Worm (Caenorhabditis elegans) whole organism, L1 larva: Measurements from ENCODE around the gene nep-11.

Source experiments
- C16A3.4 ChIP-seq: fragments of 150-350 bp; optimal IDR thresholded peaks from 2 replicates; lab custom pipeline; 2014; ENCODE audit warnings: missing biosample characterization, missing genetic modification characterization
- F16B12.6 ChIP-seq: fragments of 150-350 bp; optimal IDR thresholded peaks from 2 replicates; lab custom pipeline; 2014; ENCODE audit warnings: missing biosample characterization, missing genetic modification characterization
- Y116A8C.19 ChIP-seq: sonication (generic microtip); optimal IDR thresholded peaks from 2 replicates; lab custom pipeline; 2016; ENCODE audit warnings: missing compliant biosample characterization, missing genetic modification characterization, borderline replicate concordance
- ama-1 ChIP-seq: fragments of 150-350 bp; optimal IDR thresholded peaks from 2 replicates; lab custom pipeline; 2014
- ceh-82 ChIP-seq, 3 experiments: fragments of 150-350 bp in 1 of 3; sonication (generic microtip) in 2 of 3; optimal IDR thresholded peaks; 2 replicates each; lab custom pipeline; 2014 to 2017; ENCODE audit warnings: missing biosample characterization in 3 of 3, missing genetic modification characterization in 3 of 3
- ceh-88 ChIP-seq: fragments of 200-800 bp; sonication (Bioruptor generic); IDR thresholded peaks from 2 replicates; pipeline ENCODE4 v1.3.6; 2022; ENCODE audit warnings: missing genetic modification characterization, missing compliant biosample characterization
- ceh-90 ChIP-seq: sonication (generic microtip); optimal IDR thresholded peaks from 2 replicates; lab custom pipeline; 2016; ENCODE audit warnings: missing genetic modification characterization, missing compliant biosample characterization
- dsc-1 ChIP-seq: sonication (generic microtip); optimal IDR thresholded peaks from 2 replicates; lab custom pipeline; 2016; ENCODE audit warnings: mild to moderate bottlenecking, missing genetic modification characterization, missing compliant biosample characterization
- efl-1 ChIP-seq, 4 experiments: fragments of 150-350 bp; optimal IDR thresholded peaks in 3 of 4; peaks in 1 of 4; 1 replicate in 1 of 4; 2 replicates in 3 of 4; lab custom pipeline; 2014; ENCODE audit warnings: missing biosample characterization in 2 of 4, missing genetic modification characterization in 2 of 4, missing genetic modification reagents in 2 of 4
- egl-13 ChIP-seq: sonication (generic microtip); optimal IDR thresholded peaks from 2 replicates; lab custom pipeline; 2016; ENCODE audit warnings: missing genotype, missing genetic modification reagents, missing genetic modification characterization, missing compliant biosample characterization
- elt-3 ChIP-seq, 6 experiments: fragments of 150-350 bp in 1 of 6; sonication (generic microtip); optimal IDR thresholded peaks; 2 replicates each; lab custom pipeline; 2017 to 2018; ENCODE audit warnings: missing biosample characterization in 6 of 6, missing genetic modification characterization in 6 of 6, inconsistent platforms in 1 of 6
- ets-5 ChIP-seq: fragments of 200-800 bp; sonication (Bioruptor generic); IDR thresholded peaks from 2 replicates; pipeline ENCODE4 v1.3.6; 2022; ENCODE audit warnings: missing genetic modification characterization, missing compliant biosample characterization
- hlh-17 ChIP-seq: fragments of 200-800 bp; sonication (Bioruptor generic); optimal IDR thresholded peaks from 2 replicates; lab custom pipeline; 2018; ENCODE audit warnings: missing genetic modification characterization, mild to moderate bottlenecking, missing compliant biosample characterization, moderate library complexity, borderline replicate concordance
- hlh-4 ChIP-seq: sonication (generic microtip); optimal IDR thresholded peaks from 2 replicates; lab custom pipeline; 2016; ENCODE audit warnings: mild to moderate bottlenecking, missing genetic modification characterization, missing compliant biosample characterization
- irx-1 ChIP-seq: sonication (generic microtip); optimal IDR thresholded peaks from 2 replicates; lab custom pipeline; 2016; ENCODE audit warnings: missing genetic modification characterization, missing compliant biosample characterization
- lin-35 ChIP-seq, 2 experiments: fragments of 150-350 bp; optimal IDR thresholded peaks; 2 replicates each; lab custom pipeline; 2014; ENCODE audit warnings: missing biosample characterization in 2 of 2, missing genetic modification characterization in 2 of 2, missing genetic modification reagents in 2 of 2
- lin-39 ChIP-seq: fragments of 150-350 bp; optimal IDR thresholded peaks from 2 replicates; lab custom pipeline; 2014; ENCODE audit warnings: missing biosample characterization, missing genetic modification reagents, missing genetic modification characterization
- mdl-1 ChIP-seq, 2 experiments: fragments of 150-350 bp; optimal IDR thresholded peaks; 2 replicates each; lab custom pipeline; 2014 to 2017; ENCODE audit warnings: missing biosample characterization in 2 of 2, missing genetic modification characterization in 2 of 2, inconsistent platforms in 1 of 2
- mef-2 ChIP-seq: fragments of 150-350 bp; optimal IDR thresholded peaks from 2 replicates; lab custom pipeline; 2014; ENCODE audit warnings: missing biosample characterization, missing genetic modification characterization
- mep-1 ChIP-seq: fragments of 150-350 bp; optimal IDR thresholded peaks from 2 replicates; lab custom pipeline; 2014; ENCODE audit warnings: missing biosample characterization, missing genetic modification characterization
- nhr-12 ChIP-seq: sonication (generic microtip); optimal IDR thresholded peaks from 2 replicates; lab custom pipeline; 2017; ENCODE audit warnings: missing biosample characterization, missing genetic modification characterization
- nhr-20 ChIP-seq: sonication (generic microtip); optimal IDR thresholded peaks from 2 replicates; lab custom pipeline; 2016; ENCODE audit warnings: mild to moderate bottlenecking, missing genetic modification characterization, missing compliant biosample characterization
- nhr-237 ChIP-seq: fragments of 150-350 bp; optimal IDR thresholded peaks from 2 replicates; lab custom pipeline; 2014; ENCODE audit warnings: missing biosample characterization, missing genetic modification characterization
- nhr-28 ChIP-seq: fragments of 150-350 bp; optimal IDR thresholded peaks from 2 replicates; lab custom pipeline; 2014; ENCODE audit warnings: missing biosample characterization, missing genetic modification characterization
- nhr-47 ChIP-seq: sonication (generic microtip); optimal IDR thresholded peaks from 2 replicates; lab custom pipeline; 2016; ENCODE audit warnings: mild to moderate bottlenecking, missing genetic modification characterization, moderate library complexity, missing compliant biosample characterization
- nhr-71 ChIP-seq: sonication (generic microtip); optimal IDR thresholded peaks from 2 replicates; lab custom pipeline; 2016; ENCODE audit warnings: mild to moderate bottlenecking, missing genetic modification characterization, moderate library complexity, missing compliant biosample characterization
- nhr-77 ChIP-seq: fragments of 150-350 bp; optimal IDR thresholded peaks from 2 replicates; lab custom pipeline; 2014; ENCODE audit warnings: missing biosample characterization, missing genetic modification characterization
- nhr-84 ChIP-seq: sonication (generic microtip); optimal IDR thresholded peaks from 2 replicates; lab custom pipeline; 2017; ENCODE audit warnings: missing biosample characterization, missing genetic modification characterization
- nhr-85 ChIP-seq: sonication (generic microtip); peaks from one replicate; lab custom pipeline; 2016; ENCODE audit warnings: missing genetic modification characterization, inconsistent platforms, missing compliant biosample characterization
- nhr-90 ChIP-seq: sonication (generic microtip); optimal IDR thresholded peaks from 2 replicates; lab custom pipeline; 2016; ENCODE audit warnings: mild to moderate bottlenecking, missing genetic modification characterization, missing compliant biosample characterization; ENCODE audit not compliant: poor library complexity
- pag-3 ChIP-seq: sonication (generic microtip); optimal IDR thresholded peaks from 2 replicates; lab custom pipeline; 2017; ENCODE audit warnings: missing genetic modification characterization, mild to moderate bottlenecking, missing compliant biosample characterization, antibody characterized with exemption, borderline replicate concordance; ENCODE audit not compliant: insufficient read depth
- pqm-1 ChIP-seq: sonication (generic microtip); optimal IDR thresholded peaks from 3 replicates; lab custom pipeline; 2017; ENCODE audit warnings: missing biosample characterization, missing genetic modification characterization
- rnt-1 ChIP-seq: sonication (generic microtip); optimal IDR thresholded peaks from 2 replicates; lab custom pipeline; 2016; ENCODE audit warnings: mild to moderate bottlenecking, missing genetic modification characterization, moderate library complexity, missing compliant biosample characterization
- snu-23 ChIP-seq: sonication (generic microtip); optimal IDR thresholded peaks from 2 replicates; lab custom pipeline; 2016; ENCODE audit warnings: missing genetic modification characterization, missing compliant biosample characterization
- sptf-1 ChIP-seq: fragments of 150-350 bp; optimal IDR thresholded peaks from 2 replicates; lab custom pipeline; 2014; ENCODE audit warnings: missing biosample characterization, missing genetic modification characterization
- tlp-1 ChIP-seq: fragments of 150-350 bp; optimal IDR thresholded peaks from 2 replicates; lab custom pipeline; 2014; ENCODE audit warnings: missing biosample characterization, missing genetic modification characterization
- unc-130 ChIP-seq: fragments of 150-350 bp; optimal IDR thresholded peaks from 2 replicates; lab custom pipeline; 2017; ENCODE audit warnings: missing biosample characterization, missing genetic modification characterization, inconsistent platforms
- unc-62 ChIP-seq: fragments of 150-350 bp; optimal IDR thresholded peaks from 2 replicates; lab custom pipeline; 2014; ENCODE audit warnings: missing biosample characterization, missing genetic modification reagents, missing genetic modification characterization
- unc-86 ChIP-seq: sonication (generic microtip); optimal IDR thresholded peaks from 2 replicates; lab custom pipeline; 2016; ENCODE audit warnings: missing genetic modification characterization, missing compliant biosample characterization
- unc-98 ChIP-seq: fragments of 200-800 bp; sonication (Bioruptor generic); IDR thresholded peaks from 2 replicates; pipeline ENCODE4 v1.3.6; 2022; ENCODE audit warnings: missing genetic modification characterization, missing compliant biosample characterization
- xbp-1 ChIP-seq: sonication (generic microtip); optimal IDR thresholded peaks from 2 replicates; lab custom pipeline; 2016; ENCODE audit warnings: missing genetic modification characterization, missing compliant biosample characterization
- ztf-11 ChIP-seq, 2 experiments: sonication (generic microtip); optimal IDR thresholded peaks; 2 replicates each; lab custom pipeline; 2016 to 2017; ENCODE audit warnings: missing genetic modification characterization in 2 of 2, missing biosample characterization in 1 of 2, missing compliant biosample characterization in 1 of 2
- ztf-4 ChIP-seq: fragments of 150-350 bp; optimal IDR thresholded peaks from 2 replicates; lab custom pipeline; 2014; ENCODE audit warnings: missing biosample characterization, missing genetic modification characterization

nep-11 gene

ce11 chrII:3446647-3447046, 21.3 kb upstream of the nep-11 start, which contains the start of the genes C16C8.20 and gldi-6:
Gene C16C8.20 (plus strand): TSS chrII:3446947.
Gene gldi-6 (plus strand): TSS chrII:3446947.
- TF ChIP-seq nhr-47, result no peak
- no peak for TF ChIP-seq pag-3 (tag; lab: Kevin White, UChicago)
- no peak for TF ChIP-seq snu-23 (GFP tag; lab: Kevin White, UChicago)
- no peak for TF ChIP-seq nhr-28 (tag; lab: Kevin White, UChicago)
- no peak for TF ChIP-seq mep-1 (tag; lab: Kevin White, UChicago)
- TF ChIP-seq hlh-4, result no peak
- no peak for TF ChIP-seq nhr-84 (tag; lab: Kevin White, UChicago)
- TF ChIP-seq elt-3 (tag; optimal IDR thresholded peaks at IDR 0.05; lab: Kevin White, UChicago), result no peak
- no peak for TF ChIP-seq xbp-1 (tag; lab: Kevin White, UChicago)
- no peak for TF ChIP-seq nhr-12 (tag; lab: Kevin White, UChicago)
- no peak for TF ChIP-seq ets-5
- TF ChIP-seq tlp-1, result no peak
- TF ChIP-seq unc-98 (GFP tag; lab: Robert Waterston, UW), result no peak
- TF ChIP-seq mef-2, result no peak
- no peak for TF ChIP-seq F16B12.6 (tag; lab: Kevin White, UChicago)
- TF ChIP-seq ztf-4, result no peak
- no peak for TF ChIP-seq nhr-71 (tag; lab: Kevin White, UChicago)
- no peak for TF ChIP-seq pqm-1 (tag; lab: Kevin White, UChicago)
- no peak for TF ChIP-seq lin-35 (GFP tag; optimal IDR thresholded peaks at IDR 0.05; lab: Kevin White, UChicago)

DNA sequence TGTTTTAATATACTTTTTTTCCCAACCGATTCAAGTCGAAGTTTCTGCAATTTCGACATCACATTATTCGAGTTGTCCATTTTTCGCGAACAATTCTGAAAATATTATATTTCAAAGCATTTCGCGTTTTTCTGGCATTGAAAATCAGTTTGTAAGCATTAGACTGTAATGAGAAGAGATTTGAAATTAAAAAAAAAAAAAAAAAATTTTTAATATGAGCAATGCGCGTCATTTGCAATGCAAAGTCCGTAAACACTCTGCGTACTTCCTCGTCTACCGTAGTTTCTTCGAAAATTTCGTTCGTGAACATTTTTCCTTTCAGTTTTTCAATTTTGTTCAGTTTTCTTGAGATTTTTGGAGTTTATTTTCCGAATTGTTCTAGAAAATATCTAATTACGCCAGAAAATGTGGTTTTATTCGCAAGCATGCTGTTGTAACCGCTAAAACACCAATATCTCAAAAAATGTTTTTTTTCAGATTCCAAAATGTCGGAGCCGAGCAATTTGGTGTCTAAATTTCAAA, 20.0 kb upstream of the nep-11 start, which contains the start of the genes C16C8.5 and C16C8.16:
Gene C16C8.5 (minus strand): TSS at position 101 of the 522 bp plus-strand sequence.
Gene C16C8.16 (plus strand): TSS at position 472 of the 522 bp plus-strand sequence.
- TF ChIP-seq ztf-11 (tag; optimal IDR thresholded peaks at IDR 0.05; lab: Kevin White, UChicago) (no peak), dsc-1 (tag; lab: Kevin White, UChicago) (no peak), egl-13 (tag; lab: Kevin White, UChicago) (no peak), sptf-1 (tag; lab: Kevin White, UChicago) (no peak)

DNA sequence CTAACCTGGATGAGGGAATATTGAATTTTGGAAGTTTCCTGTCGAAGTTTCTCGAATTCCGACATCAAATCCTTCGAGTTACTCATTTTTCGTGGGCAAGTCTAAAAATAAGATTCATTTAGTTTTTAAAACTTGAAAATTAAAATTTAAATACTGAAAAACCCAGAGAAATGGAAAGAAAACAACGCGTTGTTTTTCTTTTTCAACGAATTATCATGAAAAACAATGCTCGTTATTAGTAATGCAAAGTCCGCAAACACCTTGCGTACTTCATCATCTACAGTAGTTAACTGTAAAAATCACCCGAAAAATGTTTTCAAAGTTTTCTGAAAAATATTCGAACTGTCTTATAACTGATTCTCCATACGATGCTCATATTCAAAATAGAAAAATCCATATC, 18.9 kb upstream of the nep-11 start, which contains the start of gene C16C8.4:
Gene C16C8.4 (minus strand): TSS at position 101 of the 400 bp plus-strand sequence.
- TF ChIP-seq nhr-20 (tag; lab: Kevin White, UChicago), result no peak
- TF ChIP-seq nhr-47, result no peak
- no peak for TF ChIP-seq ztf-4
- TF ChIP-seq irx-1 (tag; lab: Kevin White, UChicago), result no peak
- TF ChIP-seq nhr-85 (tag; lab: Kevin White, UChicago), result no peak
- no peak for TF ChIP-seq nhr-12 (tag; lab: Kevin White, UChicago)
- no peak for TF ChIP-seq unc-130 (tag; lab: Kevin White, UChicago)
- no peak for TF ChIP-seq C16A3.4 (tag; lab: Kevin White, UChicago)
- TF ChIP-seq hlh-4, result no peak
- no peak for TF ChIP-seq nhr-90 (tag; lab: Kevin White, UChicago)
- no peak for TF ChIP-seq ceh-88
- TF ChIP-seq ets-5, result no peak
- no peak for TF ChIP-seq nhr-237
- no peak for TF ChIP-seq mdl-1 (tag; optimal IDR thresholded peaks at IDR 0.05; lab: Kevin White, UChicago)
- TF ChIP-seq Y116A8C.19 (tag; lab: Kevin White, UChicago), result no peak

- TF ChIP-seq lin-35 (GFP tag; optimal IDR thresholded peaks at IDR 0.05; lab: Kevin White, UChicago) (no peak), lin-39 (no peak), nhr-28 (tag; lab: Kevin White, UChicago) (no peak), ama-1 (lab: Kevin White, UChicago) (no peak), unc-86 (tag; lab: Kevin White, UChicago) (no peak), egl-13 (tag; lab: Kevin White, UChicago) (no peak), irx-1 (tag; lab: Kevin White, UChicago) (no peak), xbp-1 (tag; lab: Kevin White, UChicago) (no peak), hlh-17 (no peak), nhr-77 (tag; lab: Kevin White, UChicago) (no peak), ceh-90 (tag; lab: Kevin White, UChicago) (no peak), sptf-1 (tag; lab: Kevin White, UChicago) (no peak), Y116A8C.19 (tag; lab: Kevin White, UChicago) (no peak), mep-1 (tag; lab: Kevin White, UChicago) (no peak), unc-62 (GFP tag; lab: Kevin White, UChicago) (no peak), efl-1 (optimal IDR thresholded peaks at IDR 0.05; lab: Kevin White, UChicago) (no peak), efl-1 (GFP tag; optimal IDR thresholded peaks at IDR 0.05 in 1 of 2; lab: Kevin White, UChicago) (no peak), pag-3 (tag; lab: Kevin White, UChicago) (no peak), nhr-85 (tag; lab: Kevin White, UChicago) (no peak), rnt-1 (tag; lab: Kevin White, UChicago) (no peak), ceh-82 (tag; optimal IDR thresholded peaks at IDR 0.05; lab: Kevin White, UChicago) (no peak)
These were observed 17.8 kb upstream of the nep-11 start, which contains the start of gene C16C8.22 for ce11 chrII:3443154-3443553. Gene C16C8.22 (minus strand): TSS chrII:3443254.
